Worm (Caenorhabditis elegans) whole organism, L1 larva: ENCODE data around the gene gst-24.

Experiments
- C34B4.2 ChIP-seq: sonication (generic microtip); optimal IDR thresholded peaks from 2 replicates; lab custom pipeline; 2017; ENCODE audit warnings: mild to moderate bottlenecking, missing genetic modification characterization, missing compliant biosample characterization
- aha-1 ChIP-seq: fragments of 150-350 bp; optimal IDR thresholded peaks from 2 replicates; lab custom pipeline; 2014; ENCODE audit warnings: missing biosample characterization, missing genetic modification characterization
- alr-1 ChIP-seq: fragments of 200-800 bp; sonication (Bioruptor generic); optimal IDR thresholded peaks from 2 replicates; lab custom pipeline; 2018; ENCODE audit warnings: borderline replicate concordance, mild to moderate bottlenecking, missing genetic modification characterization, missing compliant biosample characterization
- aly-2 ChIP-seq: fragments of 150-350 bp; optimal IDR thresholded peaks from 2 replicates; lab custom pipeline; 2014; ENCODE audit warnings: missing biosample characterization, missing genetic modification characterization
- ama-1 ChIP-seq: fragments of 150-350 bp; optimal IDR thresholded peaks from 2 replicates; lab custom pipeline; 2014
- blmp-1 ChIP-seq: fragments of 150-350 bp; optimal IDR thresholded peaks from 2 replicates; lab custom pipeline; 2014; ENCODE audit warnings: missing biosample characterization, missing genetic modification characterization
- ceh-8 ChIP-seq: fragments of 200-800 bp; sonication (Bioruptor generic); optimal IDR thresholded peaks from 2 replicates; lab custom pipeline; 2018; ENCODE audit warnings: mild to moderate bottlenecking, missing genetic modification characterization, moderate library complexity, missing compliant biosample characterization
- ceh-90 ChIP-seq: sonication (generic microtip); optimal IDR thresholded peaks from 2 replicates; lab custom pipeline; 2016; ENCODE audit warnings: missing genetic modification characterization, missing compliant biosample characterization
- dpl-1 ChIP-seq, 3 experiments: fragments of 150-350 bp in 2 of 3; sonication (generic microtip) in 1 of 3; optimal IDR thresholded peaks; 2 replicates each; lab custom pipeline; 2014 to 2017; ENCODE audit warnings: missing biosample characterization in 3 of 3, missing genetic modification characterization in 3 of 3, missing genetic modification reagents in 3 of 3
- efl-1 ChIP-seq, 4 experiments: fragments of 150-350 bp; optimal IDR thresholded peaks in 3 of 4; peaks in 1 of 4; 1 replicate in 1 of 4; 2 replicates in 3 of 4; lab custom pipeline; 2014; ENCODE audit warnings: missing biosample characterization in 2 of 4, missing genetic modification characterization in 2 of 4, missing genetic modification reagents in 2 of 4
- egl-27 ChIP-seq, 2 experiments: fragments of 150-350 bp in 1 of 2; sonication (generic microtip); optimal IDR thresholded peaks; 3 replicates each; lab custom pipeline; 2017 to 2018; ENCODE audit warnings: missing biosample characterization in 2 of 2, missing genetic modification characterization in 2 of 2, missing genetic modification reagents in 2 of 2
- elt-2 ChIP-seq: sonication (generic microtip); optimal IDR thresholded peaks from 2 replicates; lab custom pipeline; 2016; ENCODE audit warnings: missing genetic modification characterization, mild to moderate bottlenecking, inconsistent platforms, missing compliant biosample characterization, missing genetic modification reagents
- fkh-10 ChIP-seq: sonication (generic microtip); optimal IDR thresholded peaks from 2 replicates; lab custom pipeline; 2017; ENCODE audit warnings: missing biosample characterization, missing genetic modification reagents, missing genetic modification characterization
- fos-1 ChIP-seq: fragments of 150-350 bp; optimal IDR thresholded peaks from 2 replicates; lab custom pipeline; 2014; ENCODE audit warnings: missing biosample characterization, missing genetic modification characterization
- grh-1 ChIP-seq: fragments of 200-800 bp; sonication (Bioruptor generic); IDR thresholded peaks from 2 replicates; pipeline ENCODE4 v1.3.6; 2022; ENCODE audit warnings: missing genetic modification reagents, missing genetic modification characterization, missing compliant biosample characterization
- hpl-2 ChIP-seq: fragments of 150-350 bp; optimal IDR thresholded peaks from 2 replicates; lab custom pipeline; 2014; ENCODE audit warnings: missing biosample characterization, missing genetic modification reagents, missing genetic modification characterization
- irx-1 ChIP-seq: sonication (generic microtip); optimal IDR thresholded peaks from 2 replicates; lab custom pipeline; 2016; ENCODE audit warnings: missing genetic modification characterization, missing compliant biosample characterization
- lin-14 ChIP-seq: fragments of 200-800 bp; sonication (Bioruptor generic); optimal IDR thresholded peaks from 2 replicates; lab custom pipeline; 2018; ENCODE audit warnings: mild to moderate bottlenecking, missing genetic modification characterization, moderate library complexity, missing compliant biosample characterization
- lin-15B ChIP-seq: fragments of 150-350 bp; sonication (generic microtip); optimal IDR thresholded peaks from 3 replicates; lab custom pipeline; 2014; ENCODE audit warnings: missing biosample characterization, missing genetic modification characterization
- lsy-2 ChIP-seq, 2 experiments: fragments of 150-350 bp; optimal IDR thresholded peaks; 2 replicates each; lab custom pipeline; 2014; ENCODE audit warnings: missing biosample characterization in 2 of 2, missing genetic modification characterization in 2 of 2
- mab-9 ChIP-seq: fragments of 200-800 bp; sonication (Bioruptor generic); IDR thresholded peaks from 2 replicates; pipeline ENCODE4 v1.3.6; 2022; ENCODE audit warnings: missing genetic modification reagents, missing genetic modification characterization, missing compliant biosample characterization
- nhr-20 ChIP-seq: sonication (generic microtip); optimal IDR thresholded peaks from 2 replicates; lab custom pipeline; 2016; ENCODE audit warnings: mild to moderate bottlenecking, missing genetic modification characterization, missing compliant biosample characterization
- nhr-237 ChIP-seq: fragments of 150-350 bp; optimal IDR thresholded peaks from 2 replicates; lab custom pipeline; 2014; ENCODE audit warnings: missing biosample characterization, missing genetic modification characterization
- nhr-71 ChIP-seq: sonication (generic microtip); optimal IDR thresholded peaks from 2 replicates; lab custom pipeline; 2016; ENCODE audit warnings: mild to moderate bottlenecking, missing genetic modification characterization, moderate library complexity, missing compliant biosample characterization
- nhr-90 ChIP-seq: sonication (generic microtip); optimal IDR thresholded peaks from 2 replicates; lab custom pipeline; 2016; ENCODE audit warnings: mild to moderate bottlenecking, missing genetic modification characterization, missing compliant biosample characterization; ENCODE audit not compliant: poor library complexity
- pax-3 ChIP-seq: fragments of 200-800 bp; sonication (Bioruptor generic); optimal IDR thresholded peaks from 2 replicates; lab custom pipeline; 2018; ENCODE audit warnings: mild to moderate bottlenecking, missing genetic modification characterization, moderate library complexity, missing compliant biosample characterization
- pqm-1 ChIP-seq: sonication (generic microtip); optimal IDR thresholded peaks from 3 replicates; lab custom pipeline; 2017; ENCODE audit warnings: missing biosample characterization, missing genetic modification characterization
- rnt-1 ChIP-seq: sonication (generic microtip); optimal IDR thresholded peaks from 2 replicates; lab custom pipeline; 2016; ENCODE audit warnings: mild to moderate bottlenecking, missing genetic modification characterization, moderate library complexity, missing compliant biosample characterization
- skn-1 ChIP-seq: fragments of 150-350 bp; optimal IDR thresholded peaks from 2 replicates; lab custom pipeline; 2014; ENCODE audit warnings: missing biosample characterization, missing genetic modification characterization
- snpc-4 ChIP-seq: fragments of 150-350 bp; optimal IDR thresholded peaks from 2 replicates; lab custom pipeline; 2014; ENCODE audit warnings: missing biosample characterization, missing genetic modification characterization
- snu-23 ChIP-seq: sonication (generic microtip); optimal IDR thresholded peaks from 2 replicates; lab custom pipeline; 2016; ENCODE audit warnings: missing genetic modification characterization, missing compliant biosample characterization
- swsn-7 ChIP-seq: sonication (generic microtip); optimal IDR thresholded peaks from 2 replicates; lab custom pipeline; 2016; ENCODE audit warnings: missing genetic modification characterization, missing compliant biosample characterization
- unc-62 ChIP-seq: fragments of 150-350 bp; optimal IDR thresholded peaks from 2 replicates; lab custom pipeline; 2014; ENCODE audit warnings: missing biosample characterization, missing genetic modification reagents, missing genetic modification characterization
- unc-86 ChIP-seq: sonication (generic microtip); optimal IDR thresholded peaks from 2 replicates; lab custom pipeline; 2016; ENCODE audit warnings: missing genetic modification characterization, missing compliant biosample characterization
- vab-15 ChIP-seq: sonication (generic microtip); optimal IDR thresholded peaks from 2 replicates; lab custom pipeline; 2017; ENCODE audit warnings: missing genotype, mild to moderate bottlenecking, missing genetic modification characterization, missing compliant biosample characterization
- xbp-1 ChIP-seq: sonication (generic microtip); optimal IDR thresholded peaks from 2 replicates; lab custom pipeline; 2016; ENCODE audit warnings: missing genetic modification characterization, missing compliant biosample characterization
- ztf-11 ChIP-seq, 2 experiments: sonication (generic microtip); optimal IDR thresholded peaks; 2 replicates each; lab custom pipeline; 2016 to 2017; ENCODE audit warnings: missing genetic modification characterization in 2 of 2, missing biosample characterization in 1 of 2, missing compliant biosample characterization in 1 of 2

Gene gst-24

ce11 chrII:13632238-13632637, 21.1 kb upstream of the gst-24 start, which contains the start of gene tag-10:
tag-10 (plus strand) TSS chrII:13632584.
- TF ChIP-seq elt-2 (tag; lab: Kevin White, UChicago) = peak; percentile 18
- TF ChIP-seq ztf-11 (tag; optimal IDR thresholded peaks at IDR 0.05; lab: Kevin White, UChicago) = no peak
- TF ChIP-seq grh-1 (GFP tag; lab: Robert Waterston, UW) = no peak
- no peak for TF ChIP-seq C34B4.2
- TF ChIP-seq rnt-1 = peak; percentile 4
- no peak for TF ChIP-seq hpl-2 (GFP tag; lab: Kevin White, UChicago)

ce11 chrII:13630690-13631089, 19.5 kb upstream of the gst-24 start, which contains the start of the genes gst-17 and gst-18:
gst-17 (minus strand) TSS chrII:13630790.
gst-18 (minus strand) TSS chrII:13630887.
- TF ChIP-seq vab-15 (tag; lab: Kevin White, UChicago) = no peak
- TF ChIP-seq hpl-2 (GFP tag; lab: Kevin White, UChicago) = no peak
- no peak for TF ChIP-seq ztf-11 (tag; optimal IDR thresholded peaks at IDR 0.05; lab: Kevin White, UChicago)
- no peak for TF ChIP-seq ceh-8
- TF ChIP-seq grh-1 (GFP tag; lab: Robert Waterston, UW) = no peak

DNA sequence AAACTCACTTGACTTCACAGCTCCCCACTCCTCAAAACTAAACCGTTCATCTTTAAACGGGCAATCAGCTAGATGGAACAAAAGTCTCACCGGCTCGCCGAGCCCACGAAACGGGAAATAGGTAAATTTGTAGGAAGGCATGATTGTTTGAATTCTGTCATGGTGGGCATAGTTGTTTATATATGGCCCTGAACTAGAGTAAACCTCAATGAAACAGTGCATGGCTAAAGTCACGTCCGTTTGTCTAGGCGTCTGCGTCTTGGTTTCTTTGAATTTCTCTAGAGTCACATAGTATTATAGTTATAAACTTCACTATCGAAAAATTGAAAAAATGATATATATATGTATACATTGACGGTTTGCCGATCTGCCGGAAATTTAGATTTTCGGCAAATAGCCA, 15.8 kb upstream of the gst-24 start, which contains the start of gene gst-19:
gst-19 (minus strand) TSS at position 145 of the 400 bp plus-strand sequence.
- TF ChIP-seq unc-62 (GFP tag; lab: Kevin White, UChicago) (no peak), egl-27 (tag; optimal IDR thresholded peaks at IDR 0.05; lab: Kevin White, UChicago) (no peak), fkh-10 (GFP tag; lab: Kevin White, UChicago) (no peak), pqm-1 (tag; lab: Kevin White, UChicago) (no peak), nhr-90 (tag; lab: Kevin White, UChicago) (no peak), dpl-1 (GFP tag; optimal IDR thresholded peaks at IDR 0.05; lab: Kevin White, UChicago) (peak in 1 of 3 experiments; percentile 2), unc-86 (tag; lab: Kevin White, UChicago) (no peak), hpl-2 (GFP tag; lab: Kevin White, UChicago) (no peak), nhr-20 (tag; lab: Kevin White, UChicago) (peak; percentile 52), nhr-71 (tag; lab: Kevin White, UChicago) (no peak), lin-15B (tag; lab: Kevin White, UChicago) (no peak), blmp-1 (no peak), ama-1 (no peak), lin-14 (peak; percentile 20), irx-1 (tag; lab: Kevin White, UChicago) (no peak), elt-2 (tag; lab: Kevin White, UChicago) (no peak), mab-9 (GFP tag; lab: Robert Waterston, UW) (no peak), aha-1 (no peak), lsy-2 (tag; optimal IDR thresholded peaks at IDR 0.05; lab: Kevin White, UChicago) (no peak), snu-23 (peak; percentile 28), ceh-90 (tag; lab: Kevin White, UChicago) (no peak), snpc-4 (tag; lab: Kevin White, UChicago) (no peak), aly-2 (no peak), swsn-7 (tag; lab: Kevin White, UChicago) (no peak)

DNA sequence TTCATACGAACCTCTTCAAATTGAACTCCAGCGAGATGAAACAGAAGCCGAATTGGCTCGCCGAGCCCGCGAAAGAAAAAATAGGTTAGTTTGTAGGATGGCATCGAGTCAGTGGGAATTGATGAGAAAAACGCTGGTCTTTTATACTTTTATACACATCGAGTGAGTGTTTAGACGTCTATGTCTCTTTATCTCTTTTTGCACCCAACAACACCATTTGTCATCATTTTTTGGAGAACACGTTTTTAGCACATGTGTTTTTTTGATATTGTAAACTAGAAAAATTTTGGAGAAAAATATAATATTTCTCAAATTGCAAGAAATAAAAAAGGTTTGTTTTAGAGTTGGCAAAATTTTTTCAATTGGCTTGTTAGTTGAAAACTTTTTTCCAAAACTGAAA, 13.2 kb upstream of the gst-24 start, which contains the start of gene gst-16:
gst-16 (minus strand) TSS at position 111 of the 400 bp plus-strand sequence.
- TF ChIP-seq lsy-2 (tag; optimal IDR thresholded peaks at IDR 0.05; lab: Kevin White, UChicago) (no peak), skn-1 (tag; lab: Kevin White, UChicago) (peak; percentile 97), alr-1 (tag; lab: Kevin White, UChicago) (no peak), xbp-1 (tag; lab: Kevin White, UChicago) (no peak), nhr-237 (tag; lab: Kevin White, UChicago) (no peak), efl-1 (optimal IDR thresholded peaks at IDR 0.05; lab: Kevin White, UChicago) (no peak), efl-1 (GFP tag; optimal IDR thresholded peaks at IDR 0.05 in 1 of 2; lab: Kevin White, UChicago) (peak in 1 of 2 experiments; percentile 82), fos-1 (no peak), pax-3 (tag; lab: Kevin White, UChicago) (no peak), nhr-20 (tag; lab: Kevin White, UChicago) (peak; percentile 9), irx-1 (tag; lab: Kevin White, UChicago) (no peak), lin-14 (peak; percentile 9), ama-1 (no peak)
